Worm (Caenorhabditis elegans) whole organism, early embryonic: ENCODE measurements around the gene K01A2.6.
"Not testable (repeated sequence)": the region's sequence is repeated elsewhere in the genome, so short reads cannot be mapped to it uniquely, and the experiment has no call there.

Experiments
- B0310.2 ChIP-seq: sonication (generic microtip); optimal IDR thresholded peaks from 2 replicates; lab custom pipeline; 2016; ENCODE audit warnings: mild to moderate bottlenecking, missing genetic modification characterization, missing compliant biosample characterization
- F13C5.2 ChIP-seq: sonication (generic microtip); optimal IDR thresholded peaks from 2 replicates; lab custom pipeline; 2017; ENCODE audit warnings: mild to moderate bottlenecking, missing genetic modification characterization, inconsistent platforms, missing compliant biosample characterization
- aly-1 ChIP-seq: sonication (generic microtip); optimal IDR thresholded peaks from 2 replicates; lab custom pipeline; 2016; ENCODE audit warnings: missing genetic modification characterization, missing compliant biosample characterization
- ama-1 ChIP-seq: fragments of 150-350 bp; optimal IDR thresholded peaks from 2 replicates; lab custom pipeline; 2014
- ceh-13 ChIP-seq: fragments of 200-800 bp; sonication (Bioruptor generic); optimal IDR thresholded peaks from 2 replicates; lab custom pipeline; 2018; ENCODE audit warnings: mild to moderate bottlenecking, missing genetic modification characterization, missing compliant biosample characterization
- ceh-36 ChIP-seq: sonication (generic microtip); optimal IDR thresholded peaks from 2 replicates; lab custom pipeline; 2016; ENCODE audit warnings: missing genetic modification characterization, inconsistent platforms, missing compliant biosample characterization
- ets-7 ChIP-seq: sonication (generic microtip); optimal IDR thresholded peaks from 2 replicates; lab custom pipeline; 2016; ENCODE audit warnings: missing genotype, missing genetic modification characterization, missing compliant biosample characterization
- flt-1 ChIP-seq: fragments of 200-800 bp; sonication (Bioruptor generic); IDR thresholded peaks from 2 replicates; pipeline ENCODE4 v1.3.6; 2022; ENCODE audit warnings: missing genetic modification characterization, missing compliant biosample characterization
- hmbx-1 ChIP-seq: sonication (generic microtip); optimal IDR thresholded peaks from 2 replicates; lab custom pipeline; 2016; ENCODE audit warnings: mild to moderate bottlenecking, missing genetic modification characterization, missing compliant biosample characterization
- hmg-4 ChIP-seq: fragments of 200-800 bp; sonication (Bioruptor generic); optimal IDR thresholded peaks from 2 replicates; lab custom pipeline; 2018; ENCODE audit warnings: mild to moderate bottlenecking, missing genetic modification characterization, missing compliant biosample characterization
- hnd-1 ChIP-seq: sonication (generic microtip); optimal IDR thresholded peaks from 2 replicates; lab custom pipeline; 2016; ENCODE audit warnings: missing genetic modification characterization, missing compliant biosample characterization
- pes-1 ChIP-seq: fragments of 200-800 bp; sonication (Bioruptor generic); IDR thresholded peaks from 2 replicates; pipeline ENCODE4 v1.3.6; 2022; ENCODE audit warnings: missing genetic modification reagents, missing genetic modification characterization, missing compliant biosample characterization
- scrt-1 ChIP-seq: fragments of 200-800 bp; sonication (Bioruptor generic); IDR thresholded peaks from 2 replicates; pipeline ENCODE4 v1.3.6; 2022; ENCODE audit warnings: missing genetic modification characterization, missing compliant biosample characterization
- sea-1 ChIP-seq: fragments of 200-800 bp; sonication (Bioruptor generic); conservative IDR thresholded peaks from 2 replicates; pipeline ENCODE4 v1.3.6; 2022; ENCODE audit warnings: missing genetic modification characterization, missing compliant biosample characterization
- tbx-11 ChIP-seq: fragments of 200-800 bp; sonication (Bioruptor generic); IDR thresholded peaks from 2 replicates; pipeline ENCODE4 v1.3.6; 2022; ENCODE audit warnings: missing genetic modification characterization, missing compliant biosample characterization
- tbx-37 ChIP-seq: fragments of 200-800 bp; sonication (Bioruptor generic); conservative IDR thresholded peaks from 2 replicates; pipeline ENCODE4 v1.3.6; 2022; ENCODE audit warnings: missing genetic modification reagents, missing genetic modification characterization, missing compliant biosample characterization
- tra-4 ChIP-seq: sonication (generic microtip); optimal IDR thresholded peaks from 2 replicates; lab custom pipeline; 2017; ENCODE audit warnings: missing genetic modification characterization, missing compliant biosample characterization

Gene K01A2.6

DNA sequence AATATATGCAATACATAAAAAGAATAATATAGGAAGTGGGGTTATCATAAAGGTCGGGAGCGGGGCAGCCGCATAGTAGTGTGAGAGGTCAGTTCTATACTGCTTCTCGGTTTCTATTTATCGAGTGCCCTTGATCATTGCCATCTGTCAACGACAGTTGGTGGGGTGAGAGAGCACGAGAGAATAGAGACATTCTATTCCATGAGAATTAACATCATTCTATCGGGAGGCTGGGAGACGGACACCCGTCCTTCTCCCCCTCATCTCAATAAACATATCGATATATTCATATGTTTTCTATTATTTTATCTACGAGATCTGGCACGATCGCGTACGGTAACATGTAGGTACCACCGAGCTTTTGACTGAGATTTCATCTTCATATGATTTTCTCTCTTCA, 12.3 kb downstream of the K01A2.6 start, which contains the start of gene mps-2:
Gene mps-2 (minus strand): TSS at position 101 of the 400 bp plus-strand sequence.
- TF ChIP-seq pes-1 (GFP tag; lab: Robert Waterston, UW); hmg-4; sea-1 (GFP tag; lab: Robert Waterston, UW): not testable (repeated sequence)

DNA sequence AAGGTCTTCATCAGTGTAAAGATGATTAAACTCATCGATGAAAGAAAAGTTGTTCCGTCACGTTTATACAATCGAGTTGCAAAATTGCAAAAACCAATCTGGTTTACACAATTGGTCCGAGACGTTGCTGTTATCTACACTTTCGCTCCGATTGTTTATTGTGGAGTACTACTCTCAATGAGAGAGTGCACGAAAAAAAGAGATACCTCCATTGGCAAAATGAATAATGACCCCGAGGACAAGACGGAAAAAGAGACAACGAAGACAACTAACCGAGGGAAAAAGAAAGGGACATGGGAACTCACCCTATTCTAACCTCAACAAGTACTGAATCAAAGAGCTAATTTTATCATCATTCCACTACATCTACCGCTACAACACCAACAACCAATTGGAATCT, 13.8 kb downstream of the K01A2.6 start:
- TF ChIP-seq scrt-1 (GFP tag; lab: Robert Waterston, UW) (no peak), ceh-36 (tag; lab: Kevin White, UChicago) (no peak), hmbx-1 (tag; lab: Kevin White, UChicago) (no peak), flt-1 (GFP tag; lab: Robert Waterston, UW) (no peak), ceh-13 (GFP tag; lab: Kevin White, UChicago) (no peak), B0310.2 (no peak), hmg-4 (no peak), tbx-37 (no peak), tra-4 (no peak), tbx-11 (GFP tag; lab: Robert Waterston, UW) (no peak), hnd-1 (tag; lab: Kevin White, UChicago) (no peak), F13C5.2 (no peak), pes-1 (GFP tag; lab: Robert Waterston, UW) (no peak), aly-1 (tag; lab: Kevin White, UChicago) (no peak), sea-1 (GFP tag; lab: Robert Waterston, UW) (no peak), ets-7 (tag; lab: Kevin White, UChicago) (no peak), ama-1 (lab: Kevin White, UChicago) (no peak)

DNA sequence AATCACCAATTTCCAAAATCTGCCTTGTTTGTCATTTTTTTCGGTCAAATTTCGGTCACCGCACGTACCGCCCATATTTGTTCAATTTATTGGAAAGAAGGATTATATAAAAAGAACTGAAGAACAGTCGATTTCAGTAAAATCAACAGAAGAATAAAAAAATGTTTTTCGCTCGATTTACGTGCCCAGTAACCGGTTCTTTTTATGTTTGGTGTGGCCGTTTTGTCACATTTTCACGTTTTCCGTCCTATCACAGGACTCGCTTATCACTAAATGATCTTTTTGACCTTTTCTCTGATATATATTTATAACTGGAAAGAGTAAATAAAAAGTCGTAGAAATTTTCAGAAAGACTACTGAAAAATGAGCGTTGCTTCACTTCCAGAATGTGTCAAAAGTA, 19.7 kb downstream of the K01A2.6 start, which contains the start of gene far-7:
Gene far-7 (plus strand): TSS at position 331 of the 400 bp plus-strand sequence.
- TF ChIP-seq pes-1 (GFP tag; lab: Robert Waterston, UW), result no peak
- TF ChIP-seq hnd-1 (tag; lab: Kevin White, UChicago), result no peak
- TF ChIP-seq aly-1 (tag; lab: Kevin White, UChicago), result no peak
- no peak for TF ChIP-seq tbx-11 (GFP tag; lab: Robert Waterston, UW)
- TF ChIP-seq ama-1 (lab: Kevin White, UChicago), result no peak
- no peak for TF ChIP-seq ceh-36 (tag; lab: Kevin White, UChicago)
- no peak for TF ChIP-seq B0310.2
- TF ChIP-seq flt-1 (GFP tag; lab: Robert Waterston, UW), result no peak
- no peak for TF ChIP-seq tbx-37
- TF ChIP-seq hmbx-1 (tag; lab: Kevin White, UChicago), result no peak
- TF ChIP-seq hmg-4, result no peak
- TF ChIP-seq ceh-13 (GFP tag; lab: Kevin White, UChicago), result no peak
- no peak for TF ChIP-seq scrt-1 (GFP tag; lab: Robert Waterston, UW)
- TF ChIP-seq tra-4, result no peak
- TF ChIP-seq sea-1 (GFP tag; lab: Robert Waterston, UW), result no peak
- no peak for TF ChIP-seq ets-7 (tag; lab: Kevin White, UChicago)
- TF ChIP-seq F13C5.2, result no peak

DNA sequence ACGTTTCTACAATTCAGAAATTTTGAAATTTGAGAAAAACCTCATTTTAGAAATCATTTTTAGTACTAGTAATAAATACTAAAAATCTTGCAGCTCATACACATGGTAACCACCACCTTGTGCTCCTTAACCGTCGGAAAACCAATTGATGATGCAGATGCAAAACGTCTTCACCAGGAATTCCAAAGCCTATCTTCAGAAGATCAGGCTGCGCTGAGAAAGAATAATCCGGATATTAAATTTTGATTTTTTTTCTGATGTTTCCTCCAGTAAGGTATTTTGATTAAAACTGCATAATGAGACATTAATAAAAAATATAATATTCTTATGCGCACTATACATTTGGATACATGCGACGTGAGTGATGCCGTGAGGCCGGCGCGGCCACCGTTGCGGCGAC, 21.0 kb downstream of the K01A2.6 start:
- TF ChIP-seq ets-7 (tag; lab: Kevin White, UChicago) (no peak), ceh-36 (tag; lab: Kevin White, UChicago) (no peak), hmbx-1 (tag; lab: Kevin White, UChicago) (no peak), hnd-1 (tag; lab: Kevin White, UChicago) (no peak), scrt-1 (GFP tag; lab: Robert Waterston, UW) (no peak)

DNA sequence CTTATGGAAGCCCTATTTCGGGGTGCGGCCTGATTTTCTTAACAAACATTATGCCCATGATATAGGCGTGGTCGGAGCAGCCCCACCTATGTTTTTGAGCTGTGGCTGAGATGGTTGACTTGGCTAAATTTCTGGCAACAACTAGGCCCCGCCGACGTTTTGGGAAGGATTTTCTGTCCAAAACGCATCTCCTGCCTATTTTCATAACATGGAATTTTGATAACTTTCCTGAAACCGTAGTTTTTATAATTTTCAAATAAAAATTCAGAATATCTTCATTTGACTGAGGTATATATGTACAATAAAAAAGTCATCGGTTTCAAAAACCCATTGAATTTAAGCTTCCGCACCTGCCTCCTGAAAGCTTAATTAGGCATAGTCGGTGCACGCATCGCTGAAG, 21.4 kb downstream of the K01A2.6 start:
- TF ChIP-seq B0310.2 (no peak), tbx-37 (no peak), ama-1 (lab: Kevin White, UChicago) (no peak)

DNA sequence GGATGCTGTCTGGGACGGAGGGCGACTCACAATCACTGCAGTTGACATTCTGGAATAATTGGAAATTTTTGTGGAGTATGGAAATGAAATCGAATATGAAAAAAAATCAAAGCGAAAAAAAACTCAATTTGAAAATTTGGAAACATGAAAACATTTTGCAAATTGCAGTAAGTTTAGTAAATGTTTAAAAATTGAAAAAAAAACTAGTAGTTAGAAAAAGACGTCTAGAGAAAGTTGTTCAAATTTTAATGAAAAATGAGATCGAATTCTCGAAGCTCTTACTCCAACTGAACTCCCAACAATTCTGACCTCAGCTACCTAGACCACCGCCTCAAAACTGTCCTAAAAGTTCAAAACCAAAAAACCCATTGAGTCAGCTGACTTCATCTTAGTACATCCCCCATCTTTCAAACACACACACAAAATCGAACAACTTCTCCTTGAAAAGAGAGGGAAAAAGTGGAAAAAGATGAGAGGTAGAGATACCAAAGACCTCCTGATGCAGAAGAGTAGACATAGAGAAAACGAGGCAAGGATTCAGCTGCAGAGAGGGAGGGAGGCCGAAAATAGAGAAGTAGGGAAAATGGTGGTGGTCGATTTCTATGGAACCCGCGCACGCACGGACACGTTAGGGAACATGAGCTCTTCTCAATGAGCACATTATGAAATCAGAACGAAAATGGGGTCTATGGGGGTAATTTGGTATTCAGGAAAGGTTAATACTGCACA, 23.4 kb downstream of the K01A2.6 start, which contains the start of gene K01A2.10:
Gene K01A2.10 (minus strand): TSS at position 51 of the 729 bp plus-strand sequence.
- TF ChIP-seq hnd-1 (tag; lab: Kevin White, UChicago) (no peak), tbx-37 (no peak), hmg-4 (peak; percentile 45), aly-1 (tag; lab: Kevin White, UChicago) (no peak), hmbx-1 (tag; lab: Kevin White, UChicago) (no peak), sea-1 (GFP tag; lab: Robert Waterston, UW) (no peak)

DNA sequence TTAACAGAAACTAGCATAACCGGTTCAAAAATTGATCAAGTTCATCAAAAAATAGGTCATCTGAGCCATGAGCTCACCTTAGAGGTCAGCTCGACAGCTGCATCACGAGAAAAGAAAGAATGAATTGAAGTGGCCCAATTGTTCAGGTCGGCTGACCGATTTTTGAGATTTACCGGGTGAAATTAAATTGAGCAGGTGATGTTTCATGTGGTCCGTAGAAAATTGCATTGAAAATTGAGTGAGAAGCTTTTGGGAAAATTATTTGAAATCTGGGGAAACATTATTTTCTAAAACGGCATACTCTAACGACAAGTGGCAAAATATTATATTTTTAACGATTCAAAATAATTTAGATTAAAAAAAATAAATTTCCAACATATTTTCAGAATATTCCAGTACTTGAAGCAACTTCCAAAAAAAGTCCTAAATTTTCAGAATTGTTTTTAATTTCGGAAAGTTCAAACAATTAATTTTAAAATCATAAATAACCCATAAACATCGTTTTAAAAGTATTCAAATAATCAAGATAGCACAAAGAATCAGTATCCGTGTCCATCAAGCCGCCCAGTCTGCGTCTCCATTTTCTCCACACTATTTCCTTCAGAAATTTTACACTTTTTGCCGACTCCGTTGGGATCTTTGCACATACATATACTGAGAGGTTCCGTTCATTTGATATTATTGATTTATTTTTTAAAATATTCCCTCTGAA, 26.0 kb downstream of the K01A2.6 start, which contains the start of gene sgcb-1:
Gene sgcb-1 (plus strand): TSS at position 662 of the 712 bp plus-strand sequence.
- TF ChIP-seq ceh-13 (GFP tag; lab: Kevin White, UChicago) (no peak), scrt-1 (GFP tag; lab: Robert Waterston, UW) (no peak), pes-1 (GFP tag; lab: Robert Waterston, UW) (no peak), sea-1 (GFP tag; lab: Robert Waterston, UW) (no peak), tbx-37 (no peak), hmbx-1 (tag; lab: Kevin White, UChicago) (no peak), B0310.2 (no peak), hnd-1 (tag; lab: Kevin White, UChicago) (no peak), ets-7 (tag; lab: Kevin White, UChicago) (no peak), tra-4 (no peak), F13C5.2 (no peak), tbx-11 (GFP tag; lab: Robert Waterston, UW) (no peak), ama-1 (lab: Kevin White, UChicago) (no peak), ceh-36 (tag; lab: Kevin White, UChicago) (no peak)
